Fruit fly (Drosophila melanogaster): ENCODE results near the gene CG5592.
A peak's percentile ranks its signal among the peaks of the same experiment; 100 is the strongest.

CG5592 gene

dm6 chr3L:5902189-5902765 is 4.8 kb downstream of the CG5592 start, which contains the start of gene QC:
TSS of gene QC (minus strand) at chr3L:5902456.
- TF ChIP-seq CG6792 (GFP tag; optimal IDR thresholded peaks at IDR 0.05): no peak
- TF ChIP-seq CG1621 (tag; optimal IDR thresholded peaks at IDR 0.05): peak; percentile 54
- peak; percentile 15; the same call in 1 of the 2 replicates for TF ChIP-seq CG15336 (GFP tag; IDR thresholded peaks at IDR 0.05)
- TF ChIP-seq CG8119 (GFP tag; IDR thresholded peaks at IDR 0.05): no peak
- TF ChIP-seq Eip78C (GFP tag): peak; percentile 58

DNA sequence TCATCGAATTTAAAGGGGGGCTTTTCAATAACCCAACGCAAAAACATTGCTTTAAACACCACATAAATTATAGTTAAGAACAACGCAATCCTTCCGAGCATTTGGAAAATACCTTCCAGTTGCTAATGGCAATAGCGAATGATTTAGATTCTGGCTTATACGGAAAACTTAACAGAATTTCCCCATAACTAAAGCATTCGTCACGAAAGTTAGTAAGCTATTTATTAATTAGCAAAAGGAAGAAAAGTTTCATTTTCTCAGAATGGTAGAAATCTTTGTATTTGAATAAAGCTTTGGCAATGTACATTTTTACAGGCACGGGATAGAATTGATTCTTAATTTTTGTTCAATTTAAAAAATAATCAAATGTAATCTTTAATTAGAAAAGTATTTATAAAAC is 6.5 kb downstream of the CG5592 start, which contains the start of gene CG32413:
Gene CG32413, minus strand, starts transcription at position 101 of the 400 bp plus-strand sequence.
- TF ChIP-seq Sox14 (GFP tag; optimal IDR thresholded peaks at IDR 0.05): no peak
- TF ChIP-seq Smox (GFP tag; optimal IDR thresholded peaks at IDR 0.05): no peak
- TF ChIP-seq Ets21C (GFP tag; optimal IDR thresholded peaks at IDR 0.05): no peak
- TF ChIP-seq CG11902 (GFP tag; optimal IDR thresholded peaks at IDR 0.05): no peak
- TF ChIP-seq CG11294 (GFP tag; IDR thresholded peaks at IDR 0.05): no peak
- TF ChIP-seq Gug (GFP tag; IDR thresholded peaks at IDR 0.05): no peak
- TF ChIP-seq fd59A (GFP tag; optimal IDR thresholded peaks at IDR 0.05): no peak
- no peak for TF ChIP-seq CG32006 (GFP tag; optimal IDR thresholded peaks at IDR 0.05)
- no peak for TF ChIP-seq Lpt (GFP tag; optimal IDR thresholded peaks at IDR 0.05)
- TF ChIP-seq CG6163 (GFP tag; IDR thresholded peaks at IDR 0.05): no peak

DNA sequence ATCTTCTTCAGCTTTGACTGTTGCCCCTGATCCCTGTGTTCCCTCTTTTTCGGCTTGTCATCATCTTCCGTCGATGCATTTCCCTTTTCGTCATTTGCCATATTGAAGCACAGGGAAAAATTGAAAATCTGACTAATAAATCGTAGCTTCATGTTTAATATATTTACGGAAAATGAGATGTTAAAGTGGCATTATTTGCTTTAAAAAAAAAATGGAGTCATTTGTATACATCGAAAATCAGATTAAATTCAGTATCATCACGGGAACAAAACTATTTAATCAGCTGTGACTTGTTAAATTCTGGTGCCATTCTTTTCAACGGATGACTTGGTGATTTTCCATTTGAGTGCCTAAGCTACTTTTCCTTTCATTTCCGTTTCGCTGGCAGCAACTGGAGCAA is 9.2 kb downstream of the CG5592 start, which contains the start of gene CG10486:
Gene CG10486, minus strand, starts transcription at position 101 of the 400 bp plus-strand sequence.
- TF ChIP-seq ss (GFP tag; optimal IDR thresholded peaks at IDR 0.05) (no peak), svp (GFP tag) (no peak), CG10669 (GFP tag; optimal IDR thresholded peaks at IDR 0.05) (no peak), lz (GFP tag; optimal IDR thresholded peaks at IDR 0.05) (no peak), CG3032 (tag; optimal IDR thresholded peaks at IDR 0.05) (no peak), Gug (GFP tag; IDR thresholded peaks at IDR 0.05) (no peak), Eip78C (GFP tag) (no peak), Eip75B (GFP tag; optimal IDR thresholded peaks at IDR 0.05) (no peak), vri (GFP tag; optimal IDR thresholded peaks at IDR 0.05) (no peak), Smox (GFP tag; optimal IDR thresholded peaks at IDR 0.05) (no peak), achi (GFP tag; optimal IDR thresholded peaks at IDR 0.05) (no peak), Sox102F (GFP tag; optimal IDR thresholded peaks at IDR 0.05) (no peak), CG8119 (GFP tag; IDR thresholded peaks at IDR 0.05) (no peak), CG7368 (GFP tag; optimal IDR thresholded peaks at IDR 0.05) (no peak), CG11762 (GFP tag; optimal IDR thresholded peaks at IDR 0.05; ENCODE audit: insufficient read depth) (no peak)

DNA sequence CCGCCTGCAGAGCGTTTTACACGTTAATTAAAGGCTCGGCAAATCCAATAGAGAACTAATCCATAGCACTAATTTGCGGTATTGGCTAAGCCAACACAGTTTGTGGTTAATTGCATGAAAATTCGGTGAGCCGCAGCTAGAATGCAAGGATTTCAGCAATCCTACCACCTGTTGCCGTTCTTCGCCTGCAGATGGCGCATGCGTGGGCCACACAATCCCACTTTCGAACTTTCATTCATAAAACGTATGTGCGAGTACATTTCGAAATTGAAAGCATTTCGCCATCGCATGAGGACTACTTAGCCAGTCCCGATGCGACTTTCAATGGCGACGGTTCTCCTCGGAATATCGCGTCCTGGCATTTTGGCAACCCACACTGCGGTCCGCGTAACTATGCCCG is 9.6 kb downstream of the CG5592 start, which contains the start of gene CG13288:
Gene CG13288, plus strand, starts transcription at position 305 of the 400 bp plus-strand sequence.
- no peak for TF ChIP-seq Eip75B (GFP tag; optimal IDR thresholded peaks at IDR 0.05)
- TF ChIP-seq CG8319 (GFP tag; optimal IDR thresholded peaks at IDR 0.05): no peak
- no peak for TF ChIP-seq CG6808 (GFP tag; optimal IDR thresholded peaks at IDR 0.05)

DNA sequence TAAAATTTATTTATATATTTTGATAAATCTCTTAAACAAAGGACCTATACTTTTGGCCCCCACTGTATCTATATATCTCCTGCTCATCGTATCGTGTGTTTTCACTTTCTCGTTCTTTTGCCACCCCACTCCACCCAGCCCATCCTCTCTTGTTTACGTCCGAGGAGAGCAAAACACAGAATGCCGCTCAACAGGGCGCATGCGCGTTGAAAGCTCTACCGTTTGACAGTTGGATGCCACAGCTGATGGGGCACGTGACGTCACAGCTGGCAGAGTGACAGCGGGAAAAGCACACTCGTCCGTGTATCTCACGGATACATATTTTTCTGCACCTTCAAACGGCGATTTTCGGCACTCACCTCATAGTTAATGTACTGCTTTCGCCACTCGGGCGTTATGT is 23.3 kb downstream of the CG5592 start:
- TF ChIP-seq eg (GFP tag; IDR thresholded peaks at IDR 0.05) (0 out of 3 replicates have a peak, but pooled peaks have one; percentile 20), CG6163 (GFP tag; IDR thresholded peaks at IDR 0.05) (no peak), achi (GFP tag; optimal IDR thresholded peaks at IDR 0.05) (peak; percentile 61)

DNA sequence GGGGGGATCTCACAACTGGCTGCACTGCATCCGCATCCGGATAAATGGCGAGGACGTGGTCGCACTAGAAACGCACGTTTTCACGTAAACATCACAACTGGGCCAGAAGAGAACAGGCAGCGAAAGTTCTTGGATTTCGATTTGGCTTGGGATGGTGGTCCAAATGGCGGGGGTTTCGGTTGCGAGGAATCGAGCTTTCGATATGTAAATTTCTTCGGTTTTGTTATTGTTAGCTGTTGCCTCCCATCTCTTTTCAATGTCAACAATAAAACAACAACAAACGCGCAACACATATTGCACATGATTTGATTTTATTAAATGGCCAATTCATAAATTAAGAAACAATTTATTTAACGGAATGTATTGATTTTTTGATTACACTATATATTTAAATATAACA is 23.8 kb downstream of the CG5592 start, which contains the start of gene PXo:
Gene PXo, minus strand, starts transcription at position 101 of the 400 bp plus-strand sequence.
- TF ChIP-seq CG8119 (GFP tag; IDR thresholded peaks at IDR 0.05): no peak
- no peak for TF ChIP-seq CG6808 (GFP tag; optimal IDR thresholded peaks at IDR 0.05)
- TF ChIP-seq CG6792 (GFP tag; optimal IDR thresholded peaks at IDR 0.05): no peak
- no peak for TF ChIP-seq CG11762 (GFP tag; optimal IDR thresholded peaks at IDR 0.05; ENCODE audit: insufficient read depth)
- TF ChIP-seq dac (GFP tag; optimal IDR thresholded peaks at IDR 0.05): no peak
- no peak for TF ChIP-seq CG3032 (tag; optimal IDR thresholded peaks at IDR 0.05)
- no peak for TF ChIP-seq CG8632 (GFP tag; optimal IDR thresholded peaks at IDR 0.05)

Data from whole organism, prepupa.